Worm (Caenorhabditis elegans) whole organism, late embryonic: ENCODE measurements around the gene sre-1.

Experiments
- nhr-11 ChIP-seq: fragments of 150-350 bp; optimal IDR thresholded peaks from 2 replicates; lab custom pipeline; 2014; ENCODE audit warnings: missing biosample characterization, missing genetic modification characterization
- unc-42 ChIP-seq: sonication (generic microtip); optimal IDR thresholded peaks from 2 replicates; lab custom pipeline; 2016; ENCODE audit warnings: missing genotype, missing genetic modification characterization, missing compliant biosample characterization

ce11 chrII:7679499-7680012 lies 29.9 kb upstream of the sre-1 start:
- TF ChIP-seq unc-42 (tag; lab: Kevin White, UChicago) (no peak), nhr-11 (tag; lab: Kevin White, UChicago) (no peak)
